Worm (Caenorhabditis elegans): ENCODE measurements around the gene cht-5.

- TF ChIP-seq nhr-77 (tag; optimal IDR thresholded peaks at IDR 0.05) (no peak), nhr-237 (tag; optimal IDR thresholded peaks at IDR 0.05) (no peak), unc-39 (tag; optimal IDR thresholded peaks at IDR 0.05) (no peak), nhr-25 (tag; optimal IDR thresholded peaks at IDR 0.05) (no peak), sem-4 (tag; optimal IDR thresholded peaks at IDR 0.05) (no peak), blmp-1 (tag; optimal IDR thresholded peaks at IDR 0.05; ENCODE audit: insufficient read depth) (no peak), mdl-1 (tag; optimal IDR thresholded peaks at IDR 0.05) (no peak), R02D3.7 (tag; optimal IDR thresholded peaks at IDR 0.05) (no peak), egl-27 (tag; optimal IDR thresholded peaks at IDR 0.05) (no peak), snpc-4 (tag; optimal IDR thresholded peaks at IDR 0.05) (no peak)
These were observed 40.3 kb downstream of the cht-5 start, which contains the start of gene srsx-29 for ce11 chrV:10154698-10155097.
